Worm (Caenorhabditis elegans) whole organism, midembryonic: ENCODE data around the gene serp-1.2.

ENCODE experiments used
- T22C8.4 ChIP-seq: fragments of 200-800 bp; sonication (Bioruptor generic); IDR thresholded peaks from 2 replicates; pipeline ENCODE4 v1.3.6; 2022; ENCODE audit warnings: missing genetic modification characterization, missing compliant biosample characterization
- cog-1 ChIP-seq: sonication (generic microtip); optimal IDR thresholded peaks from 2 replicates; lab custom pipeline; 2016; ENCODE audit warnings: missing genetic modification characterization, missing compliant biosample characterization
- flt-1 ChIP-seq: fragments of 200-800 bp; sonication (Bioruptor generic); IDR thresholded peaks from 2 replicates; pipeline ENCODE4 v1.3.6; 2022; ENCODE audit warnings: missing genetic modification characterization, missing compliant biosample characterization
- klf-2 ChIP-seq: fragments of 200-800 bp; sonication (Bioruptor generic); conservative IDR thresholded peaks from 2 replicates; pipeline ENCODE4 v1.3.6; 2022; ENCODE audit warnings: missing genetic modification reagents, missing genetic modification characterization, missing compliant biosample characterization
- med-1 ChIP-seq: sonication (generic microtip); optimal IDR thresholded peaks from 2 replicates; lab custom pipeline; 2017; ENCODE audit warnings: missing genetic modification characterization, mild to moderate bottlenecking, missing compliant biosample characterization, antibody characterized with exemption, missing genetic modification reagents; ENCODE audit not compliant: insufficient read depth
- ref-1 ChIP-seq: fragments of 200-800 bp; sonication (Bioruptor generic); conservative IDR thresholded peaks from 2 replicates; pipeline ENCODE4 v1.3.6; 2022; ENCODE audit warnings: missing genetic modification reagents, missing genetic modification characterization, missing compliant biosample characterization
- tab-1 ChIP-seq: fragments of 200-800 bp; sonication (Bioruptor generic); IDR thresholded peaks from 2 replicates; pipeline ENCODE4 v1.3.6; 2022; ENCODE audit warnings: missing genetic modification characterization, missing compliant biosample characterization
- ztf-23 ChIP-seq: fragments of 200-800 bp; sonication (Bioruptor generic); IDR thresholded peaks from 2 replicates; pipeline ENCODE4 v1.3.6; 2022; ENCODE audit warnings: missing genetic modification reagents, missing genetic modification characterization, missing compliant biosample characterization
- ztf-29 ChIP-seq: fragments of 200-800 bp; sonication (Bioruptor generic); IDR thresholded peaks from 2 replicates; pipeline ENCODE4 v1.3.6; 2022; ENCODE audit warnings: missing genetic modification reagents, missing genetic modification characterization, missing compliant biosample characterization

The serp-1.2 gene

DNA sequence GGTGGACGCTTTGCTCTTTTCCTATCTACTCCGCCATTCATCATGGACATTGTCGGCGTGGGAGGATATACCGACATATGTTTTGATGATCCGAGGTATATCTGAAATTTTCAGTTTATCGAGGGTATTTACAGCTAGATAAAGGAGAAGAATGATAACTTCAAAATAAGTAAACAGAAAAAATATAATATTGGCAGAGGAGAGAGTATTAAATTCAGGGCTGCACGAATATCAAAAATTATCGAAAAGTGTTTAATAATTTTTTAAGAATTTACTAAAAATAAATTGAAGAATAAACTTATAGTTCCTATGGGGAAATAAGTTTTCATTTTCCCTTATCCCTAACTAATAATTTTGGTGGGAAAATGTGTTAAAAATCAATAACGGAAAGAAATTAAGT is 26.6 kb upstream of the serp-1.2 start, which contains the start of gene wsp-1:
Gene wsp-1 (minus strand): TSS at position 101 of the 400 bp plus-strand sequence.
- TF ChIP-seq med-1 (GFP tag; lab: Kevin White, UChicago) (no peak), klf-2 (GFP tag; lab: Robert Waterston, UW) (no peak), ztf-23 (GFP tag; lab: Robert Waterston, UW) (no peak), tab-1 (GFP tag; lab: Robert Waterston, UW) (no peak), flt-1 (GFP tag; lab: Robert Waterston, UW) (no peak), ztf-29 (GFP tag; lab: Robert Waterston, UW) (no peak), ref-1 (GFP tag; lab: Robert Waterston, UW) (no peak), T22C8.4 (GFP tag; lab: Robert Waterston, UW) (no peak)

DNA sequence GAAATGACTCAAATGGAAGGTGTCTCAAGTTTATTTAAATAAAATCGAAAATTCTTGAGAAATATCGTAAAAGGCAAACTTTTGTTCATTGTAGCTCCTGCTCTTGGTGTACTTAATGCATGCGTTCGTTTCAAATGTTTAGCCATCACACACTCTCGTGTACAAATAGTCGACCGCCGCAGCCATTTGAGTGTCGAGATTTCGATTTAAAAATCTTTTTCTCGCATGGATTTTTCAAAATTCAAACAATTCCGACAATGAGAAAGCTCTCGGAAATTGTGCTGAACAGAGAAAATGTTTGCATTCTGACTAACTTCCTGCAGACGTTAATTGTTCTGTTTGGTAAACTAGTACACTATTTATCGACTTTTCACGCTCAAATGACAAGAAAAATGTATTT is 26.2 kb upstream of the serp-1.2 start:
- TF ChIP-seq cog-1 (tag; lab: Kevin White, UChicago) (no peak), ztf-23 (GFP tag; lab: Robert Waterston, UW) (no peak), ref-1 (GFP tag; lab: Robert Waterston, UW) (no peak), ztf-29 (GFP tag; lab: Robert Waterston, UW) (no peak), med-1 (GFP tag; lab: Kevin White, UChicago) (no peak), klf-2 (GFP tag; lab: Robert Waterston, UW) (no peak), flt-1 (GFP tag; lab: Robert Waterston, UW) (no peak), T22C8.4 (GFP tag; lab: Robert Waterston, UW) (no peak), tab-1 (GFP tag; lab: Robert Waterston, UW) (no peak)

DNA sequence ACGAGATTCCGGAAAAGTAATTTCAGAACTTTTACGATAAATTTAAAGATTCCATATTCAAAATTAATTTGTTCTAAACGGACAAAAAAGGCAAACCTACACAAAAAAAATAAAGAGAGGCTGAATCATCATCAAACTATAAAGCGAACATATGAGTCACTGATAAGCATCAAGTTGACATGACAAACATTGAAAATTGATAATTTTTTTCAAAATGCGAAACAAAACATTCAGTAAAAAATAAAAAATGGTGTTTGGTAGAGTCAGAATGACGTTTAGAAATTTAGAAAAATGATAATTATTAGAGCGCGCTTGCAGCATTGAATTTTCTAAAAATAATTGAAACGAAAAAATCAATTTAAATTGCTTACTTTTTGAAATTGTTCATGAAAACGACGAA is 25.6 kb upstream of the serp-1.2 start:
- TF ChIP-seq ztf-29 (GFP tag; lab: Robert Waterston, UW) (no peak), flt-1 (GFP tag; lab: Robert Waterston, UW) (no peak), klf-2 (GFP tag; lab: Robert Waterston, UW) (no peak), ref-1 (GFP tag; lab: Robert Waterston, UW) (no peak), T22C8.4 (GFP tag; lab: Robert Waterston, UW) (no peak), cog-1 (tag; lab: Kevin White, UChicago) (no peak), tab-1 (GFP tag; lab: Robert Waterston, UW) (no peak), ztf-23 (GFP tag; lab: Robert Waterston, UW) (no peak), med-1 (GFP tag; lab: Kevin White, UChicago) (no peak)

DNA sequence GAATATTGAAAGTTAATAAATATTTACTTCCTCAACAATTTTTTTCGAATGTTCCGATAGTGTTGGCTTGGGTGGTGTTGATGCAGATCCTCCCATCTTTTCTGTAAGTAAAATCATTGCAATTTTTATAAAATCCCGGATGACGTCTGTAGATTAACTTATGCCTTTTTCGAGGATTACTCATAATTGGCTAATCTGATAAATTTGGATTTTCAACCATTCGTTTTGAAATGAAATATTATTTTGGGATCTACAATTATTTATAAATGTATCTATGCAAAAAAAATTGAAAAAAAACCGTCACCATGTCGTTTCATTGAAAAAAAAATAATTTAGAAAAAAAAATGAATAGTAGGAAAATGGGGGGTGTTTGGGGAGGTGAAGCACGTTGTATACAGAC is 24.3 kb upstream of the serp-1.2 start, which contains the start of gene glrx-22:
Gene glrx-22 (minus strand): TSS at position 101 of the 400 bp plus-strand sequence.
- TF ChIP-seq cog-1 (tag; lab: Kevin White, UChicago): no peak
- no peak for TF ChIP-seq ztf-23 (GFP tag; lab: Robert Waterston, UW)
- no peak for TF ChIP-seq flt-1 (GFP tag; lab: Robert Waterston, UW)
- TF ChIP-seq ref-1 (GFP tag; lab: Robert Waterston, UW): no peak
- no peak for TF ChIP-seq med-1 (GFP tag; lab: Kevin White, UChicago)
- no peak for TF ChIP-seq klf-2 (GFP tag; lab: Robert Waterston, UW)
- TF ChIP-seq T22C8.4 (GFP tag; lab: Robert Waterston, UW): no peak
- TF ChIP-seq tab-1 (GFP tag; lab: Robert Waterston, UW): no peak
- TF ChIP-seq ztf-29 (GFP tag; lab: Robert Waterston, UW): no peak

DNA sequence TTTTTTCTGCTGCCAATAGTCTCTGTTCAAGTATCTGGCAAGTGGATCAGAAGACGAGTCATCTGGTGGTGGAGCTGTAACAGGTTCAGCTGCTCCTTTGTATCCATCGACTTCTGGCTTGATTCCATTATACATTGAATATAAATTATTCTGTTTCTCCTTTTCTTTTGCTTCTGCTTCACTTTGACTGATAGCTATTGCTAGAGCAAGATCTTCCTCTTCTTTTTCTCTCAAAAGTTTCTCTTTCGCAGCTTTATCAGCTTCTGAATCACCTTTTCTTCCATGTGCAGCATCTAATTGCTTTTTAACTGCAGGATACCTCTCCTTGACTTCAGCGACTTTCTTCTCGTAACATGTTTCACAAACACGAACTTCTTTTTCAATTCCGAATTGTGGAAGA is 21.9 kb upstream of the serp-1.2 start:
- no peak for TF ChIP-seq ztf-23 (GFP tag; lab: Robert Waterston, UW)
- TF ChIP-seq T22C8.4 (GFP tag; lab: Robert Waterston, UW): no peak
- TF ChIP-seq ref-1 (GFP tag; lab: Robert Waterston, UW): no peak
- TF ChIP-seq flt-1 (GFP tag; lab: Robert Waterston, UW): no peak
- TF ChIP-seq ztf-29 (GFP tag; lab: Robert Waterston, UW): no peak
- TF ChIP-seq tab-1 (GFP tag; lab: Robert Waterston, UW): no peak
- no peak for TF ChIP-seq klf-2 (GFP tag; lab: Robert Waterston, UW)
- no peak for TF ChIP-seq cog-1 (tag; lab: Kevin White, UChicago)

DNA sequence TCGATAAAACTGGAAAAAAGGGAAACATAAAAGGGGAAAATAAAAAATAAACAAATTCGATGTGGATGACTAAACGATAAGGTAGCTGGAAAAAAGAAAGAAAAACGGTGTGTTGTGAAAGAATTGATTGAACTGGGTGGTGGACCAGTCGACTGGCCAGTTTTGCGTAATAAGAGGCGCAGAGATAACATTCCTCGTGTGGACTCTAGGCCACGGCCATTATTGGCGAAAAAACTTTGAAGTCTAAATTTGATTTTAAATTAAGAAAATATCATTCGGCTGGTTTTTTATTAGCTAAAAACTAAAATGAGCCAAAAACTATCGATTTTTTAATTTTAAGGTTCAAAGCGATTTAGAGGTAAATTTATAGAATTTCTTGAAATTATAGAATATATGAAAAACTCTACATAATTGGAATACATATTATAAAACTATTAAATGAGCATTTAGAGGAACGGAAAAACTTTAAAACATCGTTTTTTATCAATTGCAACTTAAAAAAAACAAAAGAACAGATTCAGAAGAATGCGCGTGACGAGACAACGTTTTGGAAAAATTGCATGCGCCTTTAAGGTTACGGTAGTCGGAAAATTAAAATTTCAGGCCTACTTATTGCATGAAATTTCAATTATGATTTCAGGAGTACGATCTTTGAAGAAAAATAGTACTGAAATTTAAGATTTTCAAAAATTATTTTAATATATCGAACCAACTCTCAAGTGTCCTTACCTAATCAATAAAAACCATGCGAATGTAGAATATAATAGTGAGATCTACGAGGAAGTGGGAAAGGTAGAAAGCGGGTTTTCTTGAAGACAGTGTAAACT is 20.0 kb upstream of the serp-1.2 start, which contains the start of gene hgrs-1:
Gene hgrs-1 (minus strand): TSS at position 777 of the 827 bp plus-strand sequence.
- TF ChIP-seq cog-1 (tag; lab: Kevin White, UChicago): no peak
- no peak for TF ChIP-seq tab-1 (GFP tag; lab: Robert Waterston, UW)
- TF ChIP-seq ref-1 (GFP tag; lab: Robert Waterston, UW): no peak
- no peak for TF ChIP-seq med-1 (GFP tag; lab: Kevin White, UChicago)
- TF ChIP-seq klf-2 (GFP tag; lab: Robert Waterston, UW): no peak
- TF ChIP-seq flt-1 (GFP tag; lab: Robert Waterston, UW): no peak
- no peak for TF ChIP-seq ztf-23 (GFP tag; lab: Robert Waterston, UW)
- TF ChIP-seq T22C8.4 (GFP tag; lab: Robert Waterston, UW): no peak

DNA sequence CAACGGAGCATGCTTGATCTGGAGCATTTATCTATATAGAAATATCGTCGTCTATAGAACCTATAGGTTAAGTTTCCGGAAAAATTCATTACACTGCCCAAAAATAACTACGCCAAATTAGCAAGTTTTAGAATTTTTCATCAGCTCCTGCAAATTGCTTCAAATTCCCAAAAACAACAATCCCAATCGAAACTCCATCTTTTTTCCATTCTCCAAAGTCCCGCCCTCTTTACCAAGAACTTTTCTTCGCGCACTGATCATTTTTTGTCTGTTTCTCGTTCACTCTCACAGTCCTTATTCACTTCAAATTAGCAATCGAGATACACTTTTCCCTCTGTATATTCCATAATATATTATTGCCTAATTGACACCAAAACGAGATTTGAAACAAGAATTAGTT is 19.2 kb upstream of the serp-1.2 start, which contains the start of gene svh-1:
Gene svh-1 (plus strand): TSS at position 301 of the 400 bp plus-strand sequence.
- TF ChIP-seq klf-2 (GFP tag; lab: Robert Waterston, UW): no peak
- no peak for TF ChIP-seq ztf-29 (GFP tag; lab: Robert Waterston, UW)
- TF ChIP-seq ztf-23 (GFP tag; lab: Robert Waterston, UW): no peak
- TF ChIP-seq cog-1 (tag; lab: Kevin White, UChicago): no peak
- no peak for TF ChIP-seq ref-1 (GFP tag; lab: Robert Waterston, UW)
- TF ChIP-seq T22C8.4 (GFP tag; lab: Robert Waterston, UW): no peak
- TF ChIP-seq tab-1 (GFP tag; lab: Robert Waterston, UW): no peak
- no peak for TF ChIP-seq flt-1 (GFP tag; lab: Robert Waterston, UW)
- no peak for TF ChIP-seq med-1 (GFP tag; lab: Kevin White, UChicago)

DNA sequence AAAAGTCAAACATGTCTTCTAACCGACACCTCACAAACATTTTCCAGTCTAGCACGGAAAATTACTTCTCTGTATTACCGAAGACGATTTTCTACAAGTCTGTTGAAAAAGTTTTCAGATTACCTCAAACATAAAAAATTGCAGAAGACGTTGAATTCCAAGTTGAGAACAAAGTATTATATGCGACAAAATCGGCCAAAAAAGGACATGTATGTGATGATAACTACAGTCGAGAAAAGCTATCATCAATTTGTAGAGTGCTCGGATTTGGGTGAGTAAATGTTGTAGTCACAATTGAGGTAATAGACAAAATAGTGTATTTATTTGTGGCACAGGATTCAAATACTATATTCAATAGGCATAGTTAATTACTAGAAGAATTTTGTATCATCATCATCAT is 16.6 kb upstream of the serp-1.2 start:
- TF ChIP-seq tab-1 (GFP tag; lab: Robert Waterston, UW) (no peak), ztf-23 (GFP tag; lab: Robert Waterston, UW) (no peak), cog-1 (tag; lab: Kevin White, UChicago) (no peak), med-1 (GFP tag; lab: Kevin White, UChicago) (no peak), T22C8.4 (GFP tag; lab: Robert Waterston, UW) (no peak), ztf-29 (GFP tag; lab: Robert Waterston, UW) (no peak), klf-2 (GFP tag; lab: Robert Waterston, UW) (no peak), flt-1 (GFP tag; lab: Robert Waterston, UW) (no peak), ref-1 (GFP tag; lab: Robert Waterston, UW) (no peak)
